Fruit fly (Drosophila melanogaster) whole organism, embryonic: ENCODE measurements around the gene tj.

Experiments used
- B-H1 ChIP-seq: fragments of 200-800 bp; sonication (Bioruptor generic); IDR thresholded peaks from 3 replicates; pipeline ENCODE4 v1.3.6; 2022; ENCODE audit warnings: missing biosample characterization, missing genetic modification characterization
- D19A ChIP-seq: fragments of 200-800 bp; optimal IDR thresholded peaks from 3 replicates; lab custom pipeline; 2019; ENCODE audit warnings: missing biosample characterization, mild to moderate bottlenecking, missing genetic modification characterization, moderate library complexity
- Jarid2 ChIP-seq: fragments of 200-800 bp; sonication (Bioruptor generic); optimal IDR thresholded peaks from 3 replicates; lab custom pipeline; 2017; ENCODE audit warnings: mild to moderate bottlenecking, missing biosample characterization, missing genetic modification reagents, missing genetic modification characterization
- Taf1 ChIP-seq: fragments of 200-800 bp; sonication (Bioruptor generic); IDR thresholded peaks from 2 replicates; pipeline ENCODE4 v1.3.6; 2022; ENCODE audit warnings: missing biosample characterization, missing genetic modification characterization
- YL-1 ChIP-seq: fragments of 200-800 bp; sonication (Bioruptor generic); optimal IDR thresholded peaks from 3 replicates; lab custom pipeline; 2017; ENCODE audit warnings: missing biosample characterization, mild to moderate bottlenecking, missing genetic modification characterization
- usp ChIP-seq: fragments of >200 bp; optimal IDR thresholded peaks from 2 replicates; lab custom pipeline; 2017; ENCODE audit warnings: missing biosample characterization, missing genetic modification characterization
- zfh1 ChIP-seq: fragments of 200-800 bp; sonication (Bioruptor generic); IDR thresholded peaks from 3 replicates; pipeline ENCODE4 v1.3.6; 2022; ENCODE audit warnings: missing biosample characterization, missing genetic modification characterization

dm6 chr2L:19480406-19481334 lies 16.6 kb downstream of the tj start:
- TF ChIP-seq B-H1 (GFP tag; lab: Robert Waterston, UW) (no peak), usp (no peak), Jarid2 (GFP tag; lab: Kevin White, UChicago) (no peak), YL-1 (GFP tag; lab: Kevin White, UChicago) (no peak), D19A (tag; lab: Kevin White, UChicago) (peak; percentile 4), Taf1 (no peak), zfh1 (GFP tag; lab: Robert Waterston, UW) (no peak)
